Worm (Caenorhabditis elegans) whole organism, mixed stage, embryonic: Measurements from ENCODE around the gene lido-8.

Source experiments
- elt-1 ChIP-seq: sonication (generic microtip); optimal IDR thresholded peaks from 2 replicates; lab custom pipeline; 2017; ENCODE audit warnings: missing genetic modification characterization, mild to moderate bottlenecking, missing compliant biosample characterization, antibody characterized with exemption, moderate library complexity, borderline replicate concordance; ENCODE audit not compliant: insufficient read depth
- elt-3 ChIP-seq: fragments of 150-350 bp; optimal IDR thresholded peaks from 2 replicates; lab custom pipeline; 2014; ENCODE audit warnings: missing biosample characterization, missing genetic modification characterization
- ham-2 ChIP-seq: fragments of 200-800 bp; sonication (Bioruptor generic); optimal IDR thresholded peaks from 2 replicates; lab custom pipeline; 2018; ENCODE audit warnings: mild to moderate bottlenecking, missing genetic modification characterization, missing compliant biosample characterization
- lin-13 ChIP-seq: fragments of 150-350 bp; optimal IDR thresholded peaks from 2 replicates; lab custom pipeline; 2014; ENCODE audit warnings: missing biosample characterization, missing genetic modification characterization
- lin-32 ChIP-seq: fragments of 200-800 bp; sonication (Bioruptor generic); optimal IDR thresholded peaks from 2 replicates; lab custom pipeline; 2018; ENCODE audit warnings: mild to moderate bottlenecking, missing genetic modification characterization, missing compliant biosample characterization
- lsy-2 ChIP-seq: fragments of 150-350 bp; optimal IDR thresholded peaks from 2 replicates; lab custom pipeline; 2014; ENCODE audit warnings: missing biosample characterization, missing genetic modification characterization
- mep-1 ChIP-seq: fragments of 150-350 bp; optimal IDR thresholded peaks from 2 replicates; lab custom pipeline; 2017; ENCODE audit warnings: missing biosample characterization, missing genetic modification reagents, missing genetic modification characterization, inconsistent platforms
- nhr-28 ChIP-seq: fragments of 150-350 bp; optimal IDR thresholded peaks from 2 replicates; lab custom pipeline; 2014; ENCODE audit warnings: missing biosample characterization, missing genetic modification characterization
- nhr-76 ChIP-seq: sonication (generic microtip); optimal IDR thresholded peaks from 2 replicates; lab custom pipeline; 2017; ENCODE audit warnings: missing biosample characterization, missing genetic modification characterization
- pha-4 ChIP-seq: fragments of 150-350 bp; optimal IDR thresholded peaks from 2 replicates; lab custom pipeline; 2018; ENCODE audit warnings: missing biosample characterization, missing genetic modification reagents, missing genetic modification characterization
- unc-120 ChIP-seq: sonication (generic microtip); optimal IDR thresholded peaks from 2 replicates; lab custom pipeline; 2017; ENCODE audit warnings: missing genetic modification characterization, missing compliant biosample characterization; ENCODE audit not compliant: poor library complexity, severe bottlenecking
- unc-39 ChIP-seq: fragments of 150-350 bp; optimal IDR thresholded peaks from 2 replicates; lab custom pipeline; 2014; ENCODE audit warnings: missing biosample characterization, missing genetic modification characterization
- unc-62 ChIP-seq: fragments of 150-350 bp; optimal IDR thresholded peaks from 2 replicates; lab custom pipeline; 2014; ENCODE audit warnings: missing biosample characterization, missing genetic modification reagents, missing genetic modification characterization
- ztf-11 ChIP-seq: fragments of 150-350 bp; optimal IDR thresholded peaks from 2 replicates; lab custom pipeline; 2014; ENCODE audit warnings: missing biosample characterization, missing genetic modification characterization

- TF ChIP-seq unc-62, result no peak
- TF ChIP-seq lin-13 (tag; lab: Kevin White, UChicago), result no peak
- TF ChIP-seq ham-2, result no peak
- TF ChIP-seq lsy-2 (tag; lab: Kevin White, UChicago), result no peak
- no peak for TF ChIP-seq nhr-76 (tag; lab: Kevin White, UChicago)
- no peak for TF ChIP-seq unc-120
- TF ChIP-seq elt-3 (tag; lab: Kevin White, UChicago), result no peak
- TF ChIP-seq mep-1 (tag; lab: Kevin White, UChicago), result no peak
- TF ChIP-seq pha-4 (tag; lab: Kevin White, UChicago), result no peak
- no peak for TF ChIP-seq nhr-28 (tag; lab: Kevin White, UChicago)
- TF ChIP-seq ztf-11, result no peak
- no peak for TF ChIP-seq unc-39 (tag; lab: Kevin White, UChicago)
- TF ChIP-seq lin-32 (GFP tag; lab: Kevin White, UChicago), result no peak
- TF ChIP-seq elt-1 (tag; lab: Kevin White, UChicago), result no peak
Observed at ce11 chrII:2976597-2976996, 20.2 kb upstream of the lido-8 start, which contains the start of gene nhr-88.
